Worm (Caenorhabditis elegans) whole organism, mixed stage, embryonic: ENCODE measurements around the gene srx-95.

Source experiments
- ceh-43 ChIP-seq: fragments of 200-800 bp; sonication (Bioruptor generic); optimal IDR thresholded peaks from 2 replicates; lab custom pipeline; 2018; ENCODE audit warnings: mild to moderate bottlenecking, missing genetic modification characterization, moderate library complexity, missing compliant biosample characterization
- ces-1 ChIP-seq: fragments of 150-350 bp; optimal IDR thresholded peaks from 2 replicates; lab custom pipeline; 2014; ENCODE audit warnings: missing biosample characterization, missing genetic modification reagents, missing genetic modification characterization
- drap-1 ChIP-seq: fragments of 200-800 bp; sonication (Bioruptor generic); optimal IDR thresholded peaks from 3 replicates; lab custom pipeline; 2018; ENCODE audit warnings: mild to moderate bottlenecking, missing genetic modification characterization, missing compliant biosample characterization
- nhr-237 ChIP-seq: fragments of 150-350 bp; optimal IDR thresholded peaks from 2 replicates; lab custom pipeline; 2014; ENCODE audit warnings: missing biosample characterization, missing genetic modification characterization
- nhr-28 ChIP-seq: fragments of 150-350 bp; optimal IDR thresholded peaks from 2 replicates; lab custom pipeline; 2014; ENCODE audit warnings: missing biosample characterization, missing genetic modification characterization
- nhr-76 ChIP-seq: sonication (generic microtip); optimal IDR thresholded peaks from 2 replicates; lab custom pipeline; 2017; ENCODE audit warnings: missing biosample characterization, missing genetic modification characterization
- snpc-4 ChIP-seq: fragments of 150-350 bp; optimal IDR thresholded peaks from 2 replicates; lab custom pipeline; 2014; ENCODE audit warnings: missing biosample characterization, missing genetic modification characterization
- unc-39 ChIP-seq: fragments of 150-350 bp; optimal IDR thresholded peaks from 2 replicates; lab custom pipeline; 2014; ENCODE audit warnings: missing biosample characterization, missing genetic modification characterization
- ztf-11 ChIP-seq: fragments of 150-350 bp; optimal IDR thresholded peaks from 2 replicates; lab custom pipeline; 2014; ENCODE audit warnings: missing biosample characterization, missing genetic modification characterization

DNA sequence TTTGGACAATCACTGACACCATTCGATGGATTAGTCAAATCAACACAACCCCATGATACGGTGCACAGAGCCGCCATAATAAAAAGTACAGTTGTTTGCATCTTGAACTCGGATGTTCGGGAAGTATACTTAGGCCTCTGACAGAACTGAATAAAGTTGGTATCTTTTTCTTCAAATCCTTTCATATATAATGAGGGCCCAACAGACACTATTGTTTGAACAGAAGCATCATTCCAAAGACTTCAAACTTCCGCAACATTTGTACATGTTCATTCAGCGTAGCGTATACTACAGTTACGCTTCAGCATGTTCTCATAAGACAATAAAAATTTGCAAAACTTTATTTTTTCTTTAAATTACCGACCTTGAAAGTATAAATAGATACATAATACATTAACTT, 2.5 kb downstream of the srx-95 start, which contains the start of gene F41G3.19:
- no peak for TF ChIP-seq nhr-28
- no peak for TF ChIP-seq nhr-76 (tag; lab: Kevin White, UChicago)
- no peak for TF ChIP-seq ztf-11 (tag; lab: Kevin White, UChicago)
- TF ChIP-seq ceh-43 (GFP tag; lab: Kevin White, UChicago): no peak
- TF ChIP-seq snpc-4 (tag; lab: Kevin White, UChicago): no peak
- TF ChIP-seq unc-39: no peak
- no peak for TF ChIP-seq nhr-237 (tag; lab: Kevin White, UChicago)
- no peak for TF ChIP-seq drap-1 (GFP tag; lab: Kevin White, UChicago)
- TF ChIP-seq ces-1 (GFP tag; lab: Kevin White, UChicago): no peak
